Worm (Caenorhabditis elegans) whole organism, early embryonic: ENCODE results near the gene wrt-7.

Experiments used
- B0310.2 ChIP-seq: sonication (generic microtip); optimal IDR thresholded peaks from 2 replicates; lab custom pipeline; 2016; ENCODE audit warnings: mild to moderate bottlenecking, missing genetic modification characterization, missing compliant biosample characterization
- F13C5.2 ChIP-seq: sonication (generic microtip); optimal IDR thresholded peaks from 2 replicates; lab custom pipeline; 2017; ENCODE audit warnings: mild to moderate bottlenecking, missing genetic modification characterization, inconsistent platforms, missing compliant biosample characterization
- aly-1 ChIP-seq: sonication (generic microtip); optimal IDR thresholded peaks from 2 replicates; lab custom pipeline; 2016; ENCODE audit warnings: missing genetic modification characterization, missing compliant biosample characterization
- ama-1 ChIP-seq: fragments of 150-350 bp; optimal IDR thresholded peaks from 2 replicates; lab custom pipeline; 2014
- ceh-13 ChIP-seq: fragments of 200-800 bp; sonication (Bioruptor generic); optimal IDR thresholded peaks from 2 replicates; lab custom pipeline; 2018; ENCODE audit warnings: mild to moderate bottlenecking, missing genetic modification characterization, missing compliant biosample characterization
- ceh-36 ChIP-seq: sonication (generic microtip); optimal IDR thresholded peaks from 2 replicates; lab custom pipeline; 2016; ENCODE audit warnings: missing genetic modification characterization, inconsistent platforms, missing compliant biosample characterization
- ets-7 ChIP-seq: sonication (generic microtip); optimal IDR thresholded peaks from 2 replicates; lab custom pipeline; 2016; ENCODE audit warnings: missing genotype, missing genetic modification characterization, missing compliant biosample characterization
- flt-1 ChIP-seq: fragments of 200-800 bp; sonication (Bioruptor generic); IDR thresholded peaks from 2 replicates; pipeline ENCODE4 v1.3.6; 2022; ENCODE audit warnings: missing genetic modification characterization, missing compliant biosample characterization
- hmg-4 ChIP-seq: fragments of 200-800 bp; sonication (Bioruptor generic); optimal IDR thresholded peaks from 2 replicates; lab custom pipeline; 2018; ENCODE audit warnings: mild to moderate bottlenecking, missing genetic modification characterization, missing compliant biosample characterization
- hnd-1 ChIP-seq: sonication (generic microtip); optimal IDR thresholded peaks from 2 replicates; lab custom pipeline; 2016; ENCODE audit warnings: missing genetic modification characterization, missing compliant biosample characterization
- scrt-1 ChIP-seq: fragments of 200-800 bp; sonication (Bioruptor generic); IDR thresholded peaks from 2 replicates; pipeline ENCODE4 v1.3.6; 2022; ENCODE audit warnings: missing genetic modification characterization, missing compliant biosample characterization
- tbx-11 ChIP-seq: fragments of 200-800 bp; sonication (Bioruptor generic); IDR thresholded peaks from 2 replicates; pipeline ENCODE4 v1.3.6; 2022; ENCODE audit warnings: missing genetic modification characterization, missing compliant biosample characterization
- tbx-37 ChIP-seq: fragments of 200-800 bp; sonication (Bioruptor generic); conservative IDR thresholded peaks from 2 replicates; pipeline ENCODE4 v1.3.6; 2022; ENCODE audit warnings: missing genetic modification reagents, missing genetic modification characterization, missing compliant biosample characterization

ce11 chrV:15367770-15368169 is 30.5 kb upstream of the wrt-7 start:
- no peak for TF ChIP-seq ama-1 (lab: Kevin White, UChicago)
- no peak for TF ChIP-seq ets-7 (tag; lab: Kevin White, UChicago)
- no peak for TF ChIP-seq ceh-36 (tag; lab: Kevin White, UChicago)
- no peak for TF ChIP-seq flt-1 (GFP tag; lab: Robert Waterston, UW)
- no peak for TF ChIP-seq scrt-1 (GFP tag; lab: Robert Waterston, UW)
- TF ChIP-seq hnd-1 (tag; lab: Kevin White, UChicago): no peak
- no peak for TF ChIP-seq ceh-13
- TF ChIP-seq hmg-4 (GFP tag; lab: Kevin White, UChicago): no peak
- no peak for TF ChIP-seq tbx-11 (GFP tag; lab: Robert Waterston, UW)
- no peak for TF ChIP-seq aly-1 (tag; lab: Kevin White, UChicago)
- TF ChIP-seq tbx-37 (GFP tag; lab: Robert Waterston, UW): no peak
- TF ChIP-seq B0310.2: no peak
- no peak for TF ChIP-seq F13C5.2 (tag; lab: Kevin White, UChicago)
